Fruit fly (Drosophila melanogaster) whole organism, embryonic: ENCODE data around the gene Fer3HCH.

Source experiments
- B-H1 ChIP-seq: fragments of 200-800 bp; sonication (Bioruptor generic); IDR thresholded peaks from 3 replicates; pipeline ENCODE4 v1.3.6; 2022; ENCODE audit warnings: missing biosample characterization, missing genetic modification characterization
- CG10209 ChIP-seq: fragments of 200-800 bp; sonication (Bioruptor generic); optimal IDR thresholded peaks from 3 replicates; lab custom pipeline; 2017; ENCODE audit warnings: missing biosample characterization, mild to moderate bottlenecking, missing genetic modification characterization, missing genetic modification reagents
- CG10267 ChIP-seq: fragments of 200-800 bp; sonication (Bioruptor generic); optimal IDR thresholded peaks from 2 replicates; lab custom pipeline; 2018; ENCODE audit warnings: missing biosample characterization, mild to moderate bottlenecking, missing genetic modification characterization, moderate library complexity
- CG10979 ChIP-seq: fragments of 200-800 bp; sonication (Bioruptor generic); optimal IDR thresholded peaks from 2 replicates; lab custom pipeline; 2018; ENCODE audit warnings: missing biosample characterization, mild to moderate bottlenecking, missing genetic modification characterization, moderate library complexity
- CG11247 ChIP-seq: fragments of 200-800 bp; sonication (Bioruptor generic); IDR thresholded peaks from 2 replicates; pipeline ENCODE4 v1.3.6; 2022; ENCODE audit warnings: missing biosample characterization, missing genetic modification characterization
- CG12659 ChIP-seq: fragments of 200-800 bp; sonication (Bioruptor generic); optimal IDR thresholded peaks from 3 replicates; lab custom pipeline; 2017; ENCODE audit warnings: mild to moderate bottlenecking, missing biosample characterization, missing genetic modification reagents, missing genetic modification characterization
- CG13123 ChIP-seq: fragments of 200-800 bp; sonication (Bioruptor generic); optimal IDR thresholded peaks from 2 replicates; lab custom pipeline; 2016; ENCODE audit warnings: missing biosample characterization, missing genetic modification characterization
- CG18476 ChIP-seq: fragments of 200-800 bp; sonication (Bioruptor generic); optimal IDR thresholded peaks from 2 replicates; lab custom pipeline; 2016; ENCODE audit warnings: missing biosample characterization, mild to moderate bottlenecking, missing genetic modification characterization
- CG2116 ChIP-seq: fragments of 200-800 bp; sonication (Bioruptor generic); optimal IDR thresholded peaks from 3 replicates; lab custom pipeline; 2018; ENCODE audit warnings: missing biosample characterization, mild to moderate bottlenecking, missing genetic modification characterization
- CG31224 ChIP-seq: fragments of 200-800 bp; sonication (Bioruptor generic); IDR thresholded peaks from 2 replicates; pipeline ENCODE4 v1.3.6; 2022; ENCODE audit warnings: missing biosample characterization, missing genetic modification characterization
- CG4282 ChIP-seq: fragments of 200-800 bp; sonication (Bioruptor generic); optimal IDR thresholded peaks from 2 replicates; lab custom pipeline; 2016; ENCODE audit warnings: missing biosample characterization, missing genetic modification characterization
- CG4424 ChIP-seq: fragments of 200-800 bp; sonication (Bioruptor generic); optimal IDR thresholded peaks from 3 replicates; lab custom pipeline; 2016; ENCODE audit warnings: missing biosample characterization, missing genetic modification characterization
- CG5953 ChIP-seq: fragments of 200-800 bp; sonication (Bioruptor generic); IDR thresholded peaks from 2 replicates; pipeline ENCODE4 v1.3.6; 2022; ENCODE audit warnings: missing biosample characterization, missing genetic modification characterization
- CG7745 ChIP-seq: fragments of 200-800 bp; sonication (Bioruptor generic); optimal IDR thresholded peaks from 2 replicates; lab custom pipeline; 2018; ENCODE audit warnings: missing biosample characterization, mild to moderate bottlenecking, missing genetic modification characterization, moderate library complexity
- CG8089 ChIP-seq: fragments of 200-800 bp; sonication (Bioruptor generic); optimal IDR thresholded peaks from 3 replicates; lab custom pipeline; 2016; ENCODE audit warnings: missing biosample characterization, missing genetic modification characterization
- CG8290 ChIP-seq, 3 experiments: fragments of 200-800 bp; sonication (Bioruptor generic); optimal IDR thresholded peaks; 2 replicates each; lab custom pipeline; 2016 to 2019; ENCODE audit warnings: missing biosample characterization in 3 of 3, missing genetic modification characterization in 3 of 3, mild to moderate bottlenecking in 2 of 3, moderate library complexity in 1 of 3
- CG9876 ChIP-seq: fragments of 200-800 bp; sonication (Bioruptor generic); optimal IDR thresholded peaks from 2 replicates; lab custom pipeline; 2016; ENCODE audit warnings: missing biosample characterization, missing genetic modification characterization
- Dek ChIP-seq: fragments of 200-800 bp; sonication (Bioruptor generic); optimal IDR thresholded peaks from 3 replicates; lab custom pipeline; 2019; ENCODE audit warnings: missing biosample characterization, mild to moderate bottlenecking, missing genetic modification characterization, moderate library complexity
- Dp ChIP-seq: fragments of 200-800 bp; sonication (Bioruptor generic); optimal IDR thresholded peaks from 2 replicates; lab custom pipeline; 2018; ENCODE audit warnings: missing biosample characterization, mild to moderate bottlenecking, missing genetic modification characterization, moderate library complexity
- E2f1 ChIP-seq: fragments of 200-800 bp; sonication (Bioruptor generic); IDR thresholded peaks from 2 replicates; pipeline ENCODE4 v1.3.6; 2022; ENCODE audit warnings: missing biosample characterization, missing genetic modification characterization
- Ets97D ChIP-seq: fragments of 200-800 bp; sonication (Bioruptor generic); optimal IDR thresholded peaks from 3 replicates; lab custom pipeline; 2016; ENCODE audit warnings: missing biosample characterization, missing genetic modification characterization
- Hey ChIP-seq: fragments of 200-800 bp; sonication (Bioruptor generic); optimal IDR thresholded peaks from 3 replicates; lab custom pipeline; 2018; ENCODE audit warnings: missing biosample characterization, mild to moderate bottlenecking, missing genetic modification characterization
- Hr51 ChIP-seq, 2 experiments: fragments of 200-800 bp; sonication (Bioruptor generic); optimal IDR thresholded peaks; 2 replicates in 1 of 2; 3 replicates in 1 of 2; lab custom pipeline; 2016 to 2018; ENCODE audit warnings: missing biosample characterization in 2 of 2, missing genetic modification characterization in 2 of 2, mild to moderate bottlenecking in 1 of 2, moderate library complexity in 1 of 2
- Lhr ChIP-seq: fragments of 200-800 bp; sonication (Bioruptor generic); optimal IDR thresholded peaks from 3 replicates; lab custom pipeline; 2017; ENCODE audit warnings: mild to moderate bottlenecking, missing biosample characterization, missing genetic modification reagents, missing genetic modification characterization
- MBD-R2 ChIP-seq: fragments of 200-800 bp; sonication (Bioruptor generic); IDR thresholded peaks from 2 replicates; pipeline ENCODE4 v1.3.6; 2022; ENCODE audit warnings: missing biosample characterization, missing genetic modification characterization
- Nf-YC ChIP-seq: fragments of 200-800 bp; optimal IDR thresholded peaks from 3 replicates; lab custom pipeline; 2019; ENCODE audit warnings: missing biosample characterization, mild to moderate bottlenecking, missing genetic modification characterization, moderate library complexity
- Optix ChIP-seq: fragments of 200-800 bp; sonication (Bioruptor generic); IDR thresholded peaks from 3 replicates; pipeline ENCODE4 v1.3.6; 2022; ENCODE audit warnings: missing biosample characterization, missing genetic modification characterization
- Rfx ChIP-seq: fragments of 200-800 bp; sonication (Bioruptor generic); IDR thresholded peaks from 2 replicates; pipeline ENCODE4 v1.3.6; 2022; ENCODE audit warnings: missing biosample characterization, missing genetic modification characterization
- Stat92E ChIP-seq, 3 experiments: fragments of >200 bp in 2 of 3; fragments of 200-800 bp in 1 of 3; sonication (Bioruptor generic) in 1 of 3; optimal IDR thresholded peaks; 2 replicates each; lab custom pipeline; 2017 to 2019; ENCODE audit warnings: missing biosample characterization in 3 of 3, missing genetic modification characterization in 3 of 3, mild to moderate bottlenecking in 1 of 3, moderate library complexity in 1 of 3
- TFAM ChIP-seq: fragments of 200-800 bp; sonication (Bioruptor generic); optimal IDR thresholded peaks from 2 replicates; lab custom pipeline; 2017; ENCODE audit warnings: missing biosample characterization, missing genetic modification characterization, inconsistent platforms
- Taf1 ChIP-seq: fragments of 200-800 bp; sonication (Bioruptor generic); IDR thresholded peaks from 2 replicates; pipeline ENCODE4 v1.3.6; 2022; ENCODE audit warnings: missing biosample characterization, missing genetic modification characterization
- Tbp ChIP-seq: fragments of >200 bp; optimal IDR thresholded peaks from 2 replicates; lab custom pipeline; 2018; ENCODE audit warnings: missing biosample characterization, missing genetic modification characterization
- Xrp1 ChIP-seq: fragments of 200-800 bp; sonication (Bioruptor generic); IDR thresholded peaks from 2 replicates; pipeline ENCODE4 v1.3.6; 2022; ENCODE audit warnings: missing biosample characterization, missing genetic modification characterization
- al ChIP-seq: fragments of 200-800 bp; sonication (Bioruptor generic); IDR thresholded peaks from 2 replicates; pipeline ENCODE4 v1.3.6; 2022; ENCODE audit warnings: missing biosample characterization, missing genetic modification characterization
- ato ChIP-seq: fragments of 200-800 bp; sonication (Bioruptor generic); IDR thresholded peaks from 2 replicates; pipeline ENCODE4 v1.3.6; 2022; ENCODE audit warnings: missing biosample characterization, missing genetic modification characterization; ENCODE audit not compliant: partially characterized antibody
- bsh ChIP-seq, 2 experiments: fragments of 200-800 bp; sonication (Bioruptor generic); optimal IDR thresholded peaks; 2 replicates each; lab custom pipeline; 2017 to 2018; ENCODE audit warnings: mild to moderate bottlenecking in 2 of 2, missing biosample characterization in 2 of 2, missing genetic modification characterization in 2 of 2, moderate library complexity in 1 of 2
- cato ChIP-seq: fragments of 200-800 bp; sonication (Bioruptor generic); optimal IDR thresholded peaks from 2 replicates; lab custom pipeline; 2016; ENCODE audit warnings: missing biosample characterization, missing genetic modification characterization, borderline replicate concordance
- danr ChIP-seq: fragments of 200-800 bp; sonication (Bioruptor generic); IDR thresholded peaks from 2 replicates; pipeline ENCODE4 v1.3.6; 2022; ENCODE audit warnings: missing biosample characterization, missing genetic modification characterization
- en ChIP-seq: fragments of 200-800 bp; sonication (Bioruptor generic); optimal IDR thresholded peaks from 2 replicates; lab custom pipeline; 2016; ENCODE audit warnings: missing biosample characterization, missing genetic modification characterization
- ind ChIP-seq: fragments of 200-800 bp; sonication (Bioruptor generic); optimal IDR thresholded peaks from 3 replicates; lab custom pipeline; 2016; ENCODE audit warnings: missing biosample characterization, missing genetic modification characterization
- lov ChIP-seq, 2 experiments: fragments of 200-800 bp in 1 of 2; fragments of >200 bp in 1 of 2; sonication (Bioruptor generic) in 1 of 2; IDR thresholded peaks in 1 of 2; optimal IDR thresholded peaks in 1 of 2; 2 replicates in 1 of 2; 3 replicates in 1 of 2; pipeline versions ENCODE4 v1.3.6 to Lab custom; 2017 to 2022; ENCODE audit warnings: missing biosample characterization in 1 of 2, missing genetic modification characterization in 1 of 2
- nau ChIP-seq: fragments of 200-800 bp; sonication (Bioruptor generic); optimal IDR thresholded peaks from 3 replicates; lab custom pipeline; 2017; ENCODE audit warnings: missing biosample characterization, mild to moderate bottlenecking, missing genetic modification characterization, missing genetic modification reagents
- odd ChIP-seq: fragments of 200-800 bp; sonication (Bioruptor generic); optimal IDR thresholded peaks from 2 replicates; lab custom pipeline; 2017; ENCODE audit warnings: missing biosample characterization, mild to moderate bottlenecking, missing genetic modification characterization
- pita ChIP-seq: fragments of 200-800 bp; sonication (Bioruptor generic); optimal IDR thresholded peaks from 2 replicates; lab custom pipeline; 2017; ENCODE audit warnings: missing biosample characterization, mild to moderate bottlenecking, missing genetic modification characterization
- sima ChIP-seq: fragments of 200-800 bp; sonication (Bioruptor generic); optimal IDR thresholded peaks from 2 replicates; lab custom pipeline; 2016; ENCODE audit warnings: missing biosample characterization, missing genetic modification characterization
- slbo ChIP-seq: fragments of 200-800 bp; sonication (Bioruptor generic); IDR thresholded peaks from 2 replicates; pipeline ENCODE4 v1.3.6; 2022; ENCODE audit warnings: missing biosample characterization, missing genetic modification characterization
- ssp ChIP-seq: fragments of 200-800 bp; sonication (Bioruptor generic); IDR thresholded peaks from 2 replicates; pipeline ENCODE4 v1.3.6; 2022; ENCODE audit warnings: missing biosample characterization, missing genetic modification characterization
- tap ChIP-seq: fragments of 200-800 bp; optimal IDR thresholded peaks from 3 replicates; lab custom pipeline; 2019; ENCODE audit warnings: missing biosample characterization, mild to moderate bottlenecking, missing genetic modification characterization, moderate library complexity
- usp ChIP-seq: fragments of >200 bp; optimal IDR thresholded peaks from 2 replicates; lab custom pipeline; 2017; ENCODE audit warnings: missing biosample characterization, missing genetic modification characterization

Gene Fer3HCH

DNA sequence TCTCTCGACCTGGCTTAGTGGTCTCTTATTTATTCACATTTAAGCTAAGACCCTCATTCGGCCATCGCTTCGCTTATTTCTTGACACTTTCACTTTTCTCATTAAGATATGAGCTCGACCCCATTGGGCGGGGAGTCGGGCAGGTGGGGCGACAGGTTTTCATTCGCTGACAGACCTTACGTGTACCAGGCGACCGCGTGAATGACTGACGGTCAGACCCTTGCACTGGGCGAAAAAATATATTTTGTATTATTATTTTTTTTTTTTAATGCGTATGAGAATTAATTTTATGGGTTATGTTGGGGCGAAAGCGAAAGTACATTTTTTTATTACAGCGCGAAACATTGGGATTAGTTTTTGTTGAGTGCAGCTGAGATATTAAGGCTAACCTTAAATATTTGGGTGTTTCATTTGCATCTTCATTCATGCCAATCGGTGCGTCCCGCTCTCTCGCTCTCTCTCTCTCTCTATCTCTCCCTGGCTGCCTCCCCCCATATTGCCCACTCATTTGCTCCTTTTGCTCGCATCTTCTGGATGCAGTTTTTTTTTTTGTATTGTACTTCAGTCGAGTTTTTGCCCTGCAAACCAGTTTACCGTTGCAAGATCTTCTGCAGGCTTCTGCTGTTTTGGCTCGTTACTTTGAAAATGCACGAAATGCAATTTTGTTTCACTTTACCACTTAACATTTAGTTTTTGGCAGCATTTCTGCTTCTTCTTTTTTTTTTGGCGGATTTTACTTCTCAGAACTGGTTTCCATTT lies 29.1 kb upstream of the Fer3HCH start (continued):
- TF ChIP-seq MBD-R2 (GFP tag; lab: Robert Waterston, UW), result no peak
- TF ChIP-seq CG31224 (GFP tag; lab: Robert Waterston, UW), result no peak
- no peak for TF ChIP-seq CG8089 (GFP tag; lab: Kevin White, UChicago)
- TF ChIP-seq CG13123 (GFP tag; lab: Kevin White, UChicago), result no peak
- no peak; the same call in 1 of the 2 replicates for TF ChIP-seq danr (GFP tag; lab: Robert Waterston, UW)
- no peak for TF ChIP-seq Tbp (GFP tag; lab: Kevin White, UChicago)
- TF ChIP-seq Xrp1 (GFP tag; lab: Robert Waterston, UW), result peak; percentile 73
- TF ChIP-seq CG9876 (GFP tag; lab: Kevin White, UChicago), result no peak
- no peak for TF ChIP-seq Ets97D (GFP tag; lab: Kevin White, UChicago)
- TF ChIP-seq B-H1 (GFP tag; lab: Robert Waterston, UW), result peak; percentile 67
- TF ChIP-seq Lhr, result no peak
- no peak for TF ChIP-seq odd
- peak; percentile 83 for TF ChIP-seq CG5953 (GFP tag; lab: Robert Waterston, UW)
- no peak for TF ChIP-seq TFAM (GFP tag; lab: Kevin White, UChicago)
- no peak for TF ChIP-seq nau
- TF ChIP-seq CG18476 (GFP tag; lab: Kevin White, UChicago), result no peak
- no peak for TF ChIP-seq ind
- no peak for TF ChIP-seq CG12659 (GFP tag; lab: Kevin White, UChicago)
- no peak for TF ChIP-seq en (GFP tag; lab: Kevin White, UChicago)
- TF ChIP-seq tap (tag; lab: Kevin White, UChicago), result no peak
- TF ChIP-seq CG10209, result peak; percentile 59
- no peak for TF ChIP-seq CG2116 (GFP tag; lab: Kevin White, UChicago)
- TF ChIP-seq Nf-YC, result peak; percentile 27
- no peak for TF ChIP-seq Stat92E (GFP tag; optimal IDR thresholded peaks at IDR 0.05; lab: Kevin White, UChicago)
- TF ChIP-seq lov (optimal IDR thresholded peaks at IDR 0.05; lab: Kevin White, UChicago), result no peak
- no peak; the same call in 2 of the 3 replicates for TF ChIP-seq lov (GFP tag; IDR thresholded peaks at IDR 0.05; lab: Robert Waterston, UW)
- TF ChIP-seq CG10979 (tag; lab: Kevin White, UChicago), result peak; percentile 62
- TF ChIP-seq E2f1 (GFP tag; lab: Robert Waterston, UW), result peak; percentile 51; the same call in 1 of the 2 replicates
- peak; percentile 18 for TF ChIP-seq CG10267 (tag; lab: Kevin White, UChicago)
- no peak for TF ChIP-seq CG11247
- TF ChIP-seq CG7745 (tag; lab: Kevin White, UChicago), result no peak
- TF ChIP-seq Taf1 (GFP tag; lab: Robert Waterston, UW), result no peak
- peak in 1 of 2 experiments; percentile 61 for TF ChIP-seq bsh (GFP tag; optimal IDR thresholded peaks at IDR 0.05; lab: Kevin White, UChicago)
- peak; percentile 82 for TF ChIP-seq Optix (GFP tag; lab: Robert Waterston, UW)
- peak; percentile 37 for TF ChIP-seq Rfx
- peak in 1 of 2 experiments; percentile 60 for TF ChIP-seq Hr51 (GFP tag; optimal IDR thresholded peaks at IDR 0.05; lab: Kevin White, UChicago)
- no peak for TF ChIP-seq ato
- no peak for TF ChIP-seq CG8290 (GFP tag; optimal IDR thresholded peaks at IDR 0.05; lab: Kevin White, UChicago)
- TF ChIP-seq CG8290 (tag; optimal IDR thresholded peaks at IDR 0.05; lab: Kevin White, UChicago), result no peak
- no peak for TF ChIP-seq pita (GFP tag; lab: Kevin White, UChicago)
- TF ChIP-seq CG4424 (GFP tag; lab: Kevin White, UChicago), result peak; percentile 14
- TF ChIP-seq usp (GFP tag; lab: Kevin White, UChicago), result no peak
- no peak for TF ChIP-seq slbo
- TF ChIP-seq Dek (tag; lab: Kevin White, UChicago), result no peak
- peak; percentile 69 for TF ChIP-seq ssp (GFP tag; lab: Robert Waterston, UW)
- TF ChIP-seq CG4282 (GFP tag; lab: Kevin White, UChicago), result no peak
- TF ChIP-seq al (GFP tag; lab: Robert Waterston, UW), result no peak
- TF ChIP-seq cato (GFP tag; lab: Kevin White, UChicago), result no peak
- TF ChIP-seq sima, result no peak
- TF ChIP-seq Dp, result no peak
- no peak for TF ChIP-seq Hey (tag; lab: Kevin White, UChicago)
